Worm (Caenorhabditis elegans): ENCODE data around the gene fbxc-50.

ce11 chrII:3225780-3226179 lies 22.1 kb downstream of the fbxc-50 start, which contains the start of gene ZC239.17:
- TF ChIP-seq ces-1 (GFP tag; optimal IDR thresholded peaks at IDR 0.05) (no peak), tag-97 (GFP tag; IDR thresholded peaks at IDR 0.05) (no peak), nhr-102 (tag; optimal IDR thresholded peaks at IDR 0.05) (no peak), pha-4 (GFP tag; IDR thresholded peaks at IDR 0.05) (no peak), pha-4 (tag; optimal IDR thresholded peaks at IDR 0.05) (no peak), nhr-237 (tag; optimal IDR thresholded peaks at IDR 0.05) (no peak)
